Worm (Caenorhabditis elegans) whole organism, L4 larva: ENCODE data around the gene nhr-50.

ENCODE experiments used
- aly-2 ChIP-seq: sonication (generic microtip); optimal IDR thresholded peaks from 2 replicates; lab custom pipeline; 2018; ENCODE audit warnings: missing biosample characterization, missing genetic modification characterization
- nhr-102 ChIP-seq: sonication (generic microtip); optimal IDR thresholded peaks from 2 replicates; lab custom pipeline; 2016; ENCODE audit warnings: mild to moderate bottlenecking, missing genetic modification characterization, moderate library complexity, missing compliant biosample characterization
- nhr-77 ChIP-seq: fragments of 150-350 bp; optimal IDR thresholded peaks from 2 replicates; lab custom pipeline; 2014; ENCODE audit warnings: missing biosample characterization, missing genetic modification characterization
- pha-4 ChIP-seq, 2 experiments: fragments of 150-350 bp in 1 of 2; fragments of 200-800 bp in 1 of 2; sonication (Bioruptor generic) in 1 of 2; IDR thresholded peaks in 1 of 2; optimal IDR thresholded peaks in 1 of 2; 2 replicates each; pipeline versions ENCODE4 v1.3.6 to Lab custom; 2014 to 2022; ENCODE audit warnings: missing genetic modification characterization in 2 of 2, missing genetic modification reagents in 2 of 2, missing biosample characterization in 1 of 2, missing compliant biosample characterization in 1 of 2
- pqm-1 ChIP-seq: sonication (generic microtip); optimal IDR thresholded peaks from 2 replicates; lab custom pipeline; 2017; ENCODE audit warnings: missing biosample characterization, missing genetic modification characterization
- set-16 ChIP-seq: fragments of 200-800 bp; sonication (Bioruptor generic); IDR thresholded peaks from 2 replicates; pipeline ENCODE4 v1.3.6; 2022; ENCODE audit warnings: missing genetic modification reagents, missing genetic modification characterization, missing compliant biosample characterization
- unc-130 ChIP-seq: sonication (generic microtip); optimal IDR thresholded peaks from 2 replicates; lab custom pipeline; 2016; ENCODE audit warnings: missing genetic modification reagents, missing genetic modification characterization, missing compliant biosample characterization

DNA sequence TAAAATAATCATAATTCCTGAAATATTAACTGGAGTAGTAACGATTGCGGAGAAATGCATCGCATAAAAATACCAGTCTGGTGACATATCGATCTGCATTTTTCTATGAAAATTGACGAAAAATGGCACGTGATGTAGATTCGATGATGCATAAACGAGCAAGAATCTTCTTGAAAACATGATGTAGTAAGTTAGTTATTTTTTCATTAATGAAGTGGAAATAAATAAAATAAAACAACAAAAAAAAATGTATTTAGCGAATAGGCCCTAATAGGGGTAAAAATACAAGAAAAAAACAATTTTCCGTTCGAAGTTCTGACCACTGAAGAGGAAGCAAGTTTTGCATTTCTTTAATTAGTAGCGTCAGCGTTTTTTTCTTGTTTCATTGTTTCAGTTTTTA is 35.3 kb downstream of the nhr-50 start, which contains the start of gene sri-2:
- TF ChIP-seq pha-4 (GFP tag; IDR thresholded peaks at IDR 0.05; lab: Robert Waterston, UW) (no peak), pha-4 (tag; optimal IDR thresholded peaks at IDR 0.05; lab: Kevin White, UChicago) (no peak), unc-130 (no peak), pqm-1 (tag; lab: Kevin White, UChicago) (no peak), nhr-102 (tag; lab: Kevin White, UChicago) (no peak), set-16 (no peak), nhr-77 (tag; lab: Kevin White, UChicago) (no peak), aly-2 (tag; lab: Kevin White, UChicago) (no peak)
